1 fruit fly cellular context compared by ENCODE assay signal in genomic region chrX:10232497-10232896, dm6.
TF ChIP-seq lines count a peak whose summit lies in the region.

No protein-coding gene starts in this region.

TF ChIP-seq in whole organism, embryonic, 481 proteins besides CTCF, POLR2A, EP300 and RAD21 (continued from another document and continues in another):
- TF ChIP-seq gsb-n (tag; optimal IDR thresholded peaks at IDR 0.05; lab: Kevin White, UChicago): no peak
- TF ChIP-seq Gsc (GFP tag; IDR thresholded peaks at IDR 0.05; lab: Robert Waterston, UW): no peak
- peak; percentile 28 for TF ChIP-seq sima (GFP tag; optimal IDR thresholded peaks at IDR 0.05; lab: Kevin White, UChicago)
- TF ChIP-seq CG8388 (GFP tag; optimal IDR thresholded peaks at IDR 0.05; lab: Kevin White, UChicago): peak; percentile 83
- no peak for TF ChIP-seq eve (GFP tag; optimal IDR thresholded peaks at IDR 0.05; lab: Kevin White, UChicago)
- peak; percentile 51; the same call in 1 of the 2 replicates for TF ChIP-seq CG31224 (GFP tag; IDR thresholded peaks at IDR 0.05; lab: Robert Waterston, UW)
- TF ChIP-seq CG3065 (GFP tag; optimal IDR thresholded peaks at IDR 0.05; lab: Kevin White, UChicago): peak; percentile 9
- TF ChIP-seq CoRest (tag; optimal IDR thresholded peaks at IDR 0.05; lab: Kevin White, UChicago): peak; percentile 88
- no peak for TF ChIP-seq jing (GFP tag; optimal IDR thresholded peaks at IDR 0.05; lab: Kevin White, UChicago)
- TF ChIP-seq CG13624 (GFP tag; optimal IDR thresholded peaks at IDR 0.05; lab: Kevin White, UChicago): peak; percentile 59
- TF ChIP-seq disco-r (GFP tag; optimal IDR thresholded peaks at IDR 0.05; lab: Kevin White, UChicago): peak; percentile 44
- no peak for TF ChIP-seq CG7987 (GFP tag; optimal IDR thresholded peaks at IDR 0.05; lab: Kevin White, UChicago)
- TF ChIP-seq CG4707 (GFP tag; optimal IDR thresholded peaks at IDR 0.05; lab: Kevin White, UChicago): peak; percentile 60
- TF ChIP-seq bab2 (GFP tag; optimal IDR thresholded peaks at IDR 0.05; lab: Kevin White, UChicago): peak; percentile 40
- TF ChIP-seq aop (GFP tag; IDR thresholded peaks at IDR 0.05; lab: Robert Waterston, UW): no peak
- TF ChIP-seq C15 (GFP tag; IDR thresholded peaks at IDR 0.05; lab: Robert Waterston, UW): no peak
- no peak for TF ChIP-seq CG42726 (GFP tag; IDR thresholded peaks at IDR 0.05; lab: Robert Waterston, UW; ENCODE audit: partially characterized antibody)
- TF ChIP-seq scrt (GFP tag; optimal IDR thresholded peaks at IDR 0.05; lab: Kevin White, UChicago): no peak
- peak; percentile 28 for TF ChIP-seq dm (GFP tag; optimal IDR thresholded peaks at IDR 0.05; lab: Kevin White, UChicago)
- peak; percentile 61 for TF ChIP-seq CG1233 (GFP tag; optimal IDR thresholded peaks at IDR 0.05; lab: Kevin White, UChicago)
- peak; percentile 26 for TF ChIP-seq NC2β (GFP tag; optimal IDR thresholded peaks at IDR 0.05; lab: Kevin White, UChicago)
- peak; percentile 39 for TF ChIP-seq Hand (GFP tag; optimal IDR thresholded peaks at IDR 0.05; lab: Kevin White, UChicago)
- no peak for TF ChIP-seq Ets97D (GFP tag; optimal IDR thresholded peaks at IDR 0.05; lab: Kevin White, UChicago)
- TF ChIP-seq Scr (GFP tag; IDR thresholded peaks at IDR 0.05; lab: Robert Waterston, UW; ENCODE audit: partially characterized antibody): no peak
- TF ChIP-seq CG3163 (GFP tag; optimal IDR thresholded peaks at IDR 0.05; lab: Kevin White, UChicago): no peak
- no peak for TF ChIP-seq CkIIα-i1 (GFP tag; IDR thresholded peaks at IDR 0.05; lab: Robert Waterston, UW)
- peak; percentile 57 for TF ChIP-seq tx (GFP tag; optimal IDR thresholded peaks at IDR 0.05; lab: Kevin White, UChicago)
- TF ChIP-seq Lpt (GFP tag; optimal IDR thresholded peaks at IDR 0.05; lab: Kevin White, UChicago): no peak
- TF ChIP-seq wor (GFP tag; IDR thresholded peaks at IDR 0.05; lab: Robert Waterston, UW): peak; percentile 41; the same call in 1 of the 2 replicates
- peak; percentile 82 for TF ChIP-seq NfI (GFP tag; optimal IDR thresholded peaks at IDR 0.05; lab: Kevin White, UChicago)
- peak; percentile 68 for TF ChIP-seq CG12744 (GFP tag; optimal IDR thresholded peaks at IDR 0.05; lab: Kevin White, UChicago)
- peak; percentile 70 for TF ChIP-seq oc (tag; optimal IDR thresholded peaks at IDR 0.05; lab: Kevin White, UChicago)
- peak; percentile 63 for TF ChIP-seq pho (GFP tag; optimal IDR thresholded peaks at IDR 0.05; lab: Kevin White, UChicago)
- no peak for TF ChIP-seq rib (GFP tag; IDR thresholded peaks at IDR 0.05; lab: Robert Waterston, UW)
- peak; percentile 74 for TF ChIP-seq tio (GFP tag; optimal IDR thresholded peaks at IDR 0.05; lab: Kevin White, UChicago)
- peak; percentile 24 for TF ChIP-seq Mad (GFP tag; optimal IDR thresholded peaks at IDR 0.05; lab: Kevin White, UChicago)
- TF ChIP-seq crol (GFP tag; IDR thresholded peaks at IDR 0.05; lab: Robert Waterston, UW): no peak
- no peak for TF ChIP-seq GATAe (GFP tag; conservative IDR thresholded peaks at IDR 0.05; lab: Robert Waterston, UW)
- TF ChIP-seq yki (optimal IDR thresholded peaks at IDR 0.05; lab: Kevin White, UChicago): no peak
- TF ChIP-seq Elba2 (GFP tag; optimal IDR thresholded peaks at IDR 0.05; lab: Kevin White, UChicago): no peak
- no peak for TF ChIP-seq ro (GFP tag; IDR thresholded peaks at IDR 0.05; lab: Robert Waterston, UW)
- no peak for TF ChIP-seq CG3281 (GFP tag; optimal IDR thresholded peaks at IDR 0.05; lab: Kevin White, UChicago)
- TF ChIP-seq CG16863 (GFP tag; optimal IDR thresholded peaks at IDR 0.05; lab: Kevin White, UChicago): peak; percentile 34
- peak; percentile 35 for TF ChIP-seq CG6813 (GFP tag; optimal IDR thresholded peaks at IDR 0.05; lab: Kevin White, UChicago)
- peak; percentile 72 for TF ChIP-seq slbo (GFP tag; IDR thresholded peaks at IDR 0.05; lab: Robert Waterston, UW)
- no peak for TF ChIP-seq prd (optimal IDR thresholded peaks at IDR 0.05; lab: Kevin White, UChicago)
- peak; percentile 53; the same call in 2 of the 3 replicates for TF ChIP-seq prd (GFP tag; IDR thresholded peaks at IDR 0.05; lab: Robert Waterston, UW)
- peak; percentile 26 for TF ChIP-seq Atf3 (GFP tag; optimal IDR thresholded peaks at IDR 0.05; lab: Kevin White, UChicago)
- no peak for TF ChIP-seq pzg (GFP tag; optimal IDR thresholded peaks at IDR 0.05; lab: Kevin White, UChicago)
- peak; percentile 17 for TF ChIP-seq tin (GFP tag; optimal IDR thresholded peaks at IDR 0.05; lab: Kevin White, UChicago)
- TF ChIP-seq Ravus (GFP tag; IDR thresholded peaks at IDR 0.05; lab: Robert Waterston, UW): no peak; the same call in 1 of the 2 replicates
- TF ChIP-seq so (GFP tag; IDR thresholded peaks at IDR 0.05; lab: Robert Waterston, UW): peak; percentile 81; the same call in 2 of the 3 replicates
- no peak for TF ChIP-seq Hr78 (GFP tag; optimal IDR thresholded peaks at IDR 0.05; lab: Kevin White, UChicago)
- no peak for TF ChIP-seq cad (GFP tag; optimal IDR thresholded peaks at IDR 0.05; lab: Kevin White, UChicago)
- no peak for TF ChIP-seq CG31388 (GFP tag; optimal IDR thresholded peaks at IDR 0.05; lab: Kevin White, UChicago)
- TF ChIP-seq corto (GFP tag; optimal IDR thresholded peaks at IDR 0.05; lab: Kevin White, UChicago): no peak
- TF ChIP-seq Spps (tag; optimal IDR thresholded peaks at IDR 0.05; lab: Kevin White, UChicago): no peak
- 0 out of 3 replicates have a peak, but pooled peaks have one; percentile 10 for TF ChIP-seq Dbx (GFP tag; IDR thresholded peaks at IDR 0.05; lab: Robert Waterston, UW)
- TF ChIP-seq exex (tag; optimal IDR thresholded peaks at IDR 0.05; lab: Kevin White, UChicago): no peak
- TF ChIP-seq shn (GFP tag; optimal IDR thresholded peaks at IDR 0.05; lab: Kevin White, UChicago): peak; percentile 65
- no peak for TF ChIP-seq tup (GFP tag; optimal IDR thresholded peaks at IDR 0.05; lab: Kevin White, UChicago)
- no peak for TF ChIP-seq CG18764 (GFP tag; optimal IDR thresholded peaks at IDR 0.05; lab: Kevin White, UChicago)
- TF ChIP-seq trh (GFP tag; optimal IDR thresholded peaks at IDR 0.05; lab: Kevin White, UChicago): peak; percentile 50
- TF ChIP-seq CG3995 (GFP tag; optimal IDR thresholded peaks at IDR 0.05; lab: Kevin White, UChicago): no peak
- TF ChIP-seq CG4617 (GFP tag; optimal IDR thresholded peaks at IDR 0.05; lab: Kevin White, UChicago; ENCODE audit: borderline replicate concordance): peak; percentile 22
- peak; percentile 78 for TF ChIP-seq Meics (GFP tag; optimal IDR thresholded peaks at IDR 0.05; lab: Kevin White, UChicago)
- TF ChIP-seq gce (GFP tag; IDR thresholded peaks at IDR 0.05; lab: Robert Waterston, UW): no peak
- TF ChIP-seq p53 (GFP tag; optimal IDR thresholded peaks at IDR 0.05; lab: Kevin White, UChicago): no peak
- TF ChIP-seq tna (GFP tag; IDR thresholded peaks at IDR 0.05; lab: Robert Waterston, UW; ENCODE audit: partially characterized antibody): no peak
- TF ChIP-seq CG10274 (GFP tag; optimal IDR thresholded peaks at IDR 0.05; lab: Kevin White, UChicago): peak; percentile 17
- 0 out of 2 replicates have a peak, but pooled peaks have one; percentile 17 for TF ChIP-seq Lim3 (GFP tag; IDR thresholded peaks at IDR 0.05; lab: Robert Waterston, UW)
- TF ChIP-seq her (GFP tag; optimal IDR thresholded peaks at IDR 0.05; lab: Kevin White, UChicago): peak; percentile 7
- 0 out of 2 replicates have a peak, but pooled peaks have one; percentile 37 for TF ChIP-seq ara (GFP tag; IDR thresholded peaks at IDR 0.05; lab: Robert Waterston, UW)
- peak; percentile 33 for TF ChIP-seq crc (GFP tag; optimal IDR thresholded peaks at IDR 0.05; lab: Kevin White, UChicago)
- TF ChIP-seq HmgZ (tag; optimal IDR thresholded peaks at IDR 0.05; lab: Kevin White, UChicago): peak; percentile 71
- TF ChIP-seq Xbp1 (GFP tag; optimal IDR thresholded peaks at IDR 0.05; lab: Kevin White, UChicago): peak; percentile 76
- peak; percentile 64 for TF ChIP-seq ranshi (GFP tag; IDR thresholded peaks at IDR 0.05; lab: Robert Waterston, UW)
- peak; percentile 67 to 97 for TF ChIP-seq Hr51 (GFP tag; optimal IDR thresholded peaks at IDR 0.05; lab: Kevin White, UChicago)
- TF ChIP-seq CG11696 (GFP tag; IDR thresholded peaks at IDR 0.05; lab: Robert Waterston, UW): no peak
- peak; percentile 69 for TF ChIP-seq CG4424 (GFP tag; optimal IDR thresholded peaks at IDR 0.05; lab: Kevin White, UChicago)
- peak; percentile 38; the same call in 2 of the 3 replicates for TF ChIP-seq croc (GFP tag; conservative IDR thresholded peaks at IDR 0.05; lab: Robert Waterston, UW)
- TF ChIP-seq zen (tag; optimal IDR thresholded peaks at IDR 0.05; lab: Kevin White, UChicago): peak; percentile 9
- TF ChIP-seq CG34376 (GFP tag; optimal IDR thresholded peaks at IDR 0.05; lab: Kevin White, UChicago): peak; percentile 6
- no peak for TF ChIP-seq CG17568 (GFP tag; optimal IDR thresholded peaks at IDR 0.05; lab: Kevin White, UChicago)
- no peak for TF ChIP-seq nau (GFP tag; optimal IDR thresholded peaks at IDR 0.05; lab: Kevin White, UChicago)
- peak; percentile 91 for TF ChIP-seq salm (tag; optimal IDR thresholded peaks at IDR 0.05; lab: Kevin White, UChicago)
- TF ChIP-seq fru (optimal IDR thresholded peaks at IDR 0.05; lab: Kevin White, UChicago): no peak
- peak in 1 of 2 experiments; percentile 22 for TF ChIP-seq crp (GFP tag; optimal IDR thresholded peaks at IDR 0.05; lab: Kevin White, UChicago)
- no peak for TF ChIP-seq CG16779 (GFP tag; IDR thresholded peaks at IDR 0.05; lab: Robert Waterston, UW)
- TF ChIP-seq bigmax (GFP tag; optimal IDR thresholded peaks at IDR 0.05; lab: Kevin White, UChicago): no peak
- TF ChIP-seq HLH3B (GFP tag; IDR thresholded peaks at IDR 0.05; lab: Robert Waterston, UW): peak; percentile 53
- no peak for TF ChIP-seq NC2α (GFP tag; optimal IDR thresholded peaks at IDR 0.05; lab: Kevin White, UChicago)
- peak; percentile 69 for TF ChIP-seq CG1529 (GFP tag; optimal IDR thresholded peaks at IDR 0.05; lab: Kevin White, UChicago)
- TF ChIP-seq lov (optimal IDR thresholded peaks at IDR 0.05; lab: Kevin White, UChicago): no peak
- no peak for TF ChIP-seq lov (GFP tag; IDR thresholded peaks at IDR 0.05; lab: Robert Waterston, UW)
- no peak for TF ChIP-seq emc (GFP tag; optimal IDR thresholded peaks at IDR 0.05; lab: Kevin White, UChicago)
- no peak for TF ChIP-seq cg (GFP tag; optimal IDR thresholded peaks at IDR 0.05; lab: Kevin White, UChicago)
- no peak for TF ChIP-seq nom (GFP tag; optimal IDR thresholded peaks at IDR 0.05; lab: Kevin White, UChicago)
- peak; percentile 51; the same call in 1 of the 2 replicates for TF ChIP-seq Awh (GFP tag; IDR thresholded peaks at IDR 0.05; lab: Robert Waterston, UW)
- TF ChIP-seq CG15073 (GFP tag; optimal IDR thresholded peaks at IDR 0.05; lab: Kevin White, UChicago): no peak
- peak; percentile 82 for TF ChIP-seq CG2712 (tag; optimal IDR thresholded peaks at IDR 0.05; lab: Kevin White, UChicago)
- TF ChIP-seq CG2889 (GFP tag; IDR thresholded peaks at IDR 0.05; lab: Robert Waterston, UW): peak; percentile 52; the same call in 2 of the 3 replicates
- peak; percentile 2 for TF ChIP-seq Hmx (GFP tag; optimal IDR thresholded peaks at IDR 0.05; lab: Kevin White, UChicago)
- no peak for TF ChIP-seq MBD-R2 (GFP tag; IDR thresholded peaks at IDR 0.05; lab: Robert Waterston, UW)
- peak; percentile 70 for TF ChIP-seq CG6254 (GFP tag; optimal IDR thresholded peaks at IDR 0.05; lab: Kevin White, UChicago)
- peak; percentile 54 to 60 for TF ChIP-seq chif (GFP tag; optimal IDR thresholded peaks at IDR 0.05; lab: Kevin White, UChicago)
- TF ChIP-seq mam (GFP tag; optimal IDR thresholded peaks at IDR 0.05; lab: Kevin White, UChicago): peak; percentile 54
- no peak; the same call in 1 of the 2 replicates for TF ChIP-seq chm (GFP tag; IDR thresholded peaks at IDR 0.05; lab: Robert Waterston, UW)
- TF ChIP-seq Sin3A (optimal IDR thresholded peaks at IDR 0.05; lab: Kevin White, UChicago): no peak
- no peak for TF ChIP-seq hth (optimal IDR thresholded peaks at IDR 0.05; lab: Kevin White, UChicago)
- TF ChIP-seq lmd (GFP tag; IDR thresholded peaks at IDR 0.05; lab: Robert Waterston, UW): peak; percentile 78
- peak; percentile 58 for TF ChIP-seq esg (GFP tag; conservative IDR thresholded peaks at IDR 0.05; lab: Robert Waterston, UW)
- TF ChIP-seq cato (GFP tag; optimal IDR thresholded peaks at IDR 0.05; lab: Kevin White, UChicago; ENCODE audit: borderline replicate concordance): peak; percentile 39
- peak; percentile 71 for TF ChIP-seq CG9817 (tag; optimal IDR thresholded peaks at IDR 0.05; lab: Kevin White, UChicago)
- peak; percentile 35 for TF ChIP-seq CG12236 (GFP tag; optimal IDR thresholded peaks at IDR 0.05; lab: Kevin White, UChicago)
- no peak for TF ChIP-seq gfzf (GFP tag; optimal IDR thresholded peaks at IDR 0.05; lab: Kevin White, UChicago)
- TF ChIP-seq CG13775 (GFP tag; optimal IDR thresholded peaks at IDR 0.05; lab: Kevin White, UChicago): peak; percentile 62
- 0 out of 2 replicates have a peak, but pooled peaks have one; percentile 48 for TF ChIP-seq CG14014 (GFP tag; IDR thresholded peaks at IDR 0.05; lab: Robert Waterston, UW)
- peak; percentile 36 for TF ChIP-seq Dip3 (GFP tag; optimal IDR thresholded peaks at IDR 0.05; lab: Kevin White, UChicago)
- peak; percentile 83 for TF ChIP-seq CG30403 (GFP tag; optimal IDR thresholded peaks at IDR 0.05; lab: Kevin White, UChicago)
- TF ChIP-seq nmo (GFP tag; optimal IDR thresholded peaks at IDR 0.05; lab: Kevin White, UChicago): peak; percentile 72
- no peak for TF ChIP-seq zfh1 (GFP tag; IDR thresholded peaks at IDR 0.05; lab: Robert Waterston, UW)
- TF ChIP-seq gsb (GFP tag; IDR thresholded peaks at IDR 0.05; lab: Robert Waterston, UW): 0 out of 2 replicates have a peak, but pooled peaks have one; percentile 23
- no peak for TF ChIP-seq Rx (GFP tag; IDR thresholded peaks at IDR 0.05; lab: Robert Waterston, UW)
- TF ChIP-seq Ptx1 (GFP tag; IDR thresholded peaks at IDR 0.05; lab: Robert Waterston, UW): peak; percentile 77
- no peak for TF ChIP-seq CG30431 (GFP tag; optimal IDR thresholded peaks at IDR 0.05; lab: Kevin White, UChicago)
- peak; percentile 77 for TF ChIP-seq dysf (GFP tag; IDR thresholded peaks at IDR 0.05; lab: Robert Waterston, UW)
- peak; percentile 62 for TF ChIP-seq sd (tag; optimal IDR thresholded peaks at IDR 0.05; lab: Kevin White, UChicago)
- no peak for TF ChIP-seq CG34224 (GFP tag; IDR thresholded peaks at IDR 0.05; lab: Robert Waterston, UW; ENCODE audit: partially characterized antibody)
- no peak for TF ChIP-seq pan (optimal IDR thresholded peaks at IDR 0.05; lab: Kevin White, UChicago)
- peak in 1 of 2 experiments; percentile 72 for TF ChIP-seq pan (GFP tag; optimal IDR thresholded peaks at IDR 0.05 in 1 of 2, IDR thresholded peaks at IDR 0.05 in 1 of 2)
- TF ChIP-seq CG2875 (GFP tag; optimal IDR thresholded peaks at IDR 0.05; lab: Kevin White, UChicago): peak; percentile 68
